Worm (Caenorhabditis elegans) whole organism, L4 larva: ENCODE data around the gene ZK1248.5.

Experiments used
- F49E8.2 ChIP-seq: sonication (generic microtip); optimal IDR thresholded peaks from 2 replicates; lab custom pipeline; 2016; ENCODE audit warnings: missing compliant biosample characterization, mild to moderate bottlenecking, missing genetic modification characterization, borderline replicate concordance
- R02D3.7 ChIP-seq: fragments of 150-350 bp; sonication (generic microtip); optimal IDR thresholded peaks from 3 replicates; lab custom pipeline; 2014; ENCODE audit warnings: missing biosample characterization, missing genetic modification characterization
- T26A8.4 ChIP-seq: fragments of 200-800 bp; sonication (Bioruptor generic); IDR thresholded peaks from 2 replicates; pipeline ENCODE4 v1.3.6; 2022; ENCODE audit warnings: missing genetic modification characterization, missing compliant biosample characterization
- Y105C5A.15 ChIP-seq: fragments of 200-800 bp; sonication (Bioruptor generic); IDR thresholded peaks from 2 replicates; pipeline ENCODE4 v1.3.6; 2022; ENCODE audit warnings: missing genetic modification characterization, missing compliant biosample characterization
- Y48G9A.11 ChIP-seq: fragments of 200-800 bp; sonication (Bioruptor generic); IDR thresholded peaks from 2 replicates; pipeline ENCODE4 v1.3.6; 2022; ENCODE audit warnings: missing genetic modification reagents, missing genetic modification characterization, missing compliant biosample characterization
- Y5F2A.4 ChIP-seq: fragments of 200-800 bp; sonication (Bioruptor generic); optimal IDR thresholded peaks from 2 replicates; lab custom pipeline; 2018; ENCODE audit warnings: mild to moderate bottlenecking, missing genetic modification characterization, missing compliant biosample characterization
- Y75B8A.6 ChIP-seq: fragments of 200-800 bp; sonication (Bioruptor generic); IDR thresholded peaks from 2 replicates; pipeline ENCODE4 v1.3.6; 2022; ENCODE audit warnings: missing genetic modification reagents, missing genetic modification characterization, missing compliant biosample characterization
- ZK546.5 ChIP-seq, 2 experiments: sonication (generic microtip); optimal IDR thresholded peaks; 2 replicates each; lab custom pipeline; 2017; ENCODE audit warnings: missing biosample characterization in 2 of 2, missing genetic modification characterization in 2 of 2
- aha-1 ChIP-seq: fragments of 150-350 bp; peaks from one replicate; lab custom pipeline; 2014; ENCODE audit warnings: missing biosample characterization, missing genetic modification characterization
- ama-1 ChIP-seq: fragments of 150-350 bp; optimal IDR thresholded peaks from 2 replicates; lab custom pipeline; 2014; ENCODE audit warnings: inconsistent platforms, mixed read lengths
- ceh-20 ChIP-seq: fragments of 200-800 bp; sonication (Bioruptor generic); IDR thresholded peaks from 2 replicates; pipeline ENCODE4 v1.3.6; 2022; ENCODE audit warnings: missing genetic modification reagents, missing genetic modification characterization, missing compliant biosample characterization
- ceh-44 ChIP-seq: fragments of 200-800 bp; sonication (Bioruptor generic); IDR thresholded peaks from 2 replicates; pipeline ENCODE4 v1.3.6; 2022; ENCODE audit warnings: missing genetic modification reagents, missing genetic modification characterization, missing compliant biosample characterization
- ceh-62 ChIP-seq: sonication (generic microtip); optimal IDR thresholded peaks from 2 replicates; lab custom pipeline; 2017; ENCODE audit warnings: missing biosample characterization, missing genetic modification characterization
- cey-2 ChIP-seq: sonication (generic microtip); optimal IDR thresholded peaks from 3 replicates; lab custom pipeline; 2017; ENCODE audit warnings: missing genetic modification characterization, mild to moderate bottlenecking, missing compliant biosample characterization, antibody characterized with exemption, borderline replicate concordance; ENCODE audit not compliant: insufficient read depth
- ctbp-1 ChIP-seq: fragments of 200-800 bp; sonication (Bioruptor generic); IDR thresholded peaks from 2 replicates; pipeline ENCODE4 v1.3.6; 2022; ENCODE audit warnings: missing genetic modification reagents, missing genetic modification characterization, missing compliant biosample characterization
- daf-12 ChIP-seq: fragments of 150-350 bp; optimal IDR thresholded peaks from 2 replicates; lab custom pipeline; 2014; ENCODE audit warnings: missing biosample characterization, missing genetic modification reagents, missing genetic modification characterization
- daf-16 ChIP-seq, 3 experiments: sonication (generic microtip); optimal IDR thresholded peaks; 2 replicates each; lab custom pipeline; 2016 to 2017; ENCODE audit warnings: missing genetic modification characterization in 3 of 3, missing genetic modification reagents in 3 of 3, mild to moderate bottlenecking in 2 of 3, missing compliant biosample characterization in 2 of 3, missing biosample characterization in 1 of 3, moderate library complexity in 1 of 3
- daf-19 ChIP-seq: fragments of 200-800 bp; sonication (Bioruptor generic); conservative IDR thresholded peaks from 2 replicates; pipeline ENCODE4 v1.3.6; 2022; ENCODE audit warnings: missing genetic modification characterization, missing compliant biosample characterization
- dmd-8 ChIP-seq: fragments of 200-800 bp; sonication (Bioruptor generic); IDR thresholded peaks from 2 replicates; pipeline ENCODE4 v1.3.6; 2022; ENCODE audit warnings: missing genetic modification characterization, missing compliant biosample characterization
- dmd-9 ChIP-seq: fragments of 200-800 bp; sonication (Bioruptor generic); IDR thresholded peaks from 2 replicates; pipeline ENCODE4 v1.3.6; 2022; ENCODE audit warnings: missing genetic modification reagents, missing genetic modification characterization, missing compliant biosample characterization
- duxl-1 ChIP-seq: sonication (generic microtip); optimal IDR thresholded peaks from 2 replicates; lab custom pipeline; 2016; ENCODE audit warnings: mild to moderate bottlenecking, missing genetic modification characterization, moderate library complexity, missing compliant biosample characterization; ENCODE audit not compliant: poor library complexity
- egl-43 ChIP-seq: fragments of 200-800 bp; sonication (Bioruptor generic); IDR thresholded peaks from 2 replicates; pipeline ENCODE4 v1.3.6; 2022; ENCODE audit warnings: missing genetic modification reagents, missing genetic modification characterization, missing compliant biosample characterization
- hif-1 ChIP-seq, 2 experiments: sonication (generic microtip); optimal IDR thresholded peaks; 2 replicates each; lab custom pipeline; 2016 to 2017; ENCODE audit warnings: missing compliant biosample characterization in 2 of 2, missing genetic modification characterization in 2 of 2, missing genetic modification reagents in 2 of 2, missing genotype in 2 of 2, mild to moderate bottlenecking in 1 of 2
- hlh-11 ChIP-seq: fragments of 200-800 bp; sonication (Bioruptor generic); optimal IDR thresholded peaks from 2 replicates; lab custom pipeline; 2018; ENCODE audit warnings: mild to moderate bottlenecking, missing genetic modification characterization, missing compliant biosample characterization
- hlh-30 ChIP-seq: sonication (generic microtip); optimal IDR thresholded peaks from 2 replicates; lab custom pipeline; 2017; ENCODE audit warnings: antibody characterized with exemption, mild to moderate bottlenecking, missing genetic modification characterization, missing compliant biosample characterization; ENCODE audit not compliant: insufficient read depth
- hmg-1.1 ChIP-seq: fragments of 200-800 bp; sonication (Bioruptor generic); IDR thresholded peaks from 2 replicates; pipeline ENCODE4 v1.3.6; 2022; ENCODE audit warnings: missing genetic modification reagents, missing genetic modification characterization, missing compliant biosample characterization
- jun-1 ChIP-seq: fragments of 150-350 bp; optimal IDR thresholded peaks from 2 replicates; lab custom pipeline; 2014; ENCODE audit warnings: missing biosample characterization, missing genetic modification reagents, missing genetic modification characterization
- lim-7 ChIP-seq: fragments of 200-800 bp; sonication (Bioruptor generic); IDR thresholded peaks from 2 replicates; pipeline ENCODE4 v1.3.6; 2022; ENCODE audit warnings: missing genetic modification characterization, missing compliant biosample characterization
- lin-1 ChIP-seq: fragments of 200-800 bp; sonication (Bioruptor generic); IDR thresholded peaks from 2 replicates; pipeline ENCODE4 v1.3.6; 2022; ENCODE audit warnings: missing genetic modification reagents, missing genetic modification characterization, missing compliant biosample characterization
- lin-29 ChIP-seq: fragments of 200-800 bp; sonication (Bioruptor generic); IDR thresholded peaks from 2 replicates; pipeline ENCODE4 v1.3.6; 2022; ENCODE audit warnings: missing genetic modification reagents, missing genetic modification characterization, missing compliant biosample characterization
- lsy-2 ChIP-seq, 2 experiments: fragments of 150-350 bp in 1 of 2; sonication (generic microtip) in 1 of 2; optimal IDR thresholded peaks; 2 replicates each; lab custom pipeline; 2014 to 2017; ENCODE audit warnings: missing biosample characterization in 2 of 2, missing genetic modification characterization in 2 of 2
- madf-5 ChIP-seq, 2 experiments: fragments of 200-800 bp; sonication (Bioruptor generic); IDR thresholded peaks; 2 replicates each; pipeline ENCODE4 v1.3.6; 2022; ENCODE audit warnings: missing compliant biosample characterization in 2 of 2, missing genetic modification characterization in 2 of 2
- madf-9 ChIP-seq: fragments of 200-800 bp; sonication (Bioruptor generic); conservative IDR thresholded peaks from 2 replicates; pipeline ENCODE4 v1.3.6; 2022; ENCODE audit warnings: missing genetic modification reagents, missing genetic modification characterization, missing compliant biosample characterization
- mxl-2 ChIP-seq: fragments of 200-800 bp; sonication (Bioruptor generic); conservative IDR thresholded peaks from 2 replicates; pipeline ENCODE4 v1.3.6; 2022; ENCODE audit warnings: missing genetic modification reagents, missing genetic modification characterization, missing compliant biosample characterization
- nhr-102 ChIP-seq: sonication (generic microtip); optimal IDR thresholded peaks from 2 replicates; lab custom pipeline; 2016; ENCODE audit warnings: mild to moderate bottlenecking, missing genetic modification characterization, moderate library complexity, missing compliant biosample characterization
- nhr-11 ChIP-seq: fragments of 150-350 bp; optimal IDR thresholded peaks from 2 replicates; lab custom pipeline; 2014; ENCODE audit warnings: missing biosample characterization, missing genetic modification characterization
- nhr-42 ChIP-seq: fragments of 200-800 bp; sonication (Bioruptor generic); IDR thresholded peaks from 2 replicates; pipeline ENCODE4 v1.3.6; 2022; ENCODE audit warnings: missing genetic modification characterization, missing compliant biosample characterization
- pha-4 ChIP-seq, 2 experiments: fragments of 150-350 bp in 1 of 2; fragments of 200-800 bp in 1 of 2; sonication (Bioruptor generic) in 1 of 2; IDR thresholded peaks in 1 of 2; optimal IDR thresholded peaks in 1 of 2; 2 replicates each; pipeline versions ENCODE4 v1.3.6 to Lab custom; 2014 to 2022; ENCODE audit warnings: missing genetic modification characterization in 2 of 2, missing genetic modification reagents in 2 of 2, missing biosample characterization in 1 of 2, missing compliant biosample characterization in 1 of 2
- php-3 ChIP-seq: fragments of 200-800 bp; sonication (Bioruptor generic); IDR thresholded peaks from 2 replicates; pipeline ENCODE4 v1.3.6; 2022; ENCODE audit warnings: missing genetic modification reagents, missing genetic modification characterization, missing compliant biosample characterization
- pqm-1 ChIP-seq: sonication (generic microtip); optimal IDR thresholded peaks from 2 replicates; lab custom pipeline; 2017; ENCODE audit warnings: missing biosample characterization, missing genetic modification characterization
- saeg-2 ChIP-seq: fragments of 200-800 bp; sonication (Bioruptor generic); IDR thresholded peaks from 2 replicates; pipeline ENCODE4 v1.3.6; 2022; ENCODE audit warnings: missing genetic modification reagents, missing genetic modification characterization, missing compliant biosample characterization
- sdz-12 ChIP-seq: fragments of 200-800 bp; sonication (Bioruptor generic); optimal IDR thresholded peaks from 2 replicates; lab custom pipeline; 2018; ENCODE audit warnings: mild to moderate bottlenecking, missing genetic modification characterization, missing compliant biosample characterization
- skn-1 ChIP-seq: fragments of 150-350 bp; optimal IDR thresholded peaks from 2 replicates; lab custom pipeline; 2014; ENCODE audit warnings: missing biosample characterization, missing genetic modification characterization
- snpc-4 ChIP-seq: fragments of 150-350 bp; optimal IDR thresholded peaks from 2 replicates; lab custom pipeline; 2014; ENCODE audit warnings: missing biosample characterization, missing genetic modification characterization
- spr-1 ChIP-seq: sonication (generic microtip); optimal IDR thresholded peaks from 2 replicates; lab custom pipeline; 2016; ENCODE audit warnings: mild to moderate bottlenecking, missing genetic modification characterization, missing compliant biosample characterization
- tag-97 ChIP-seq: fragments of 200-800 bp; sonication (Bioruptor generic); IDR thresholded peaks from 2 replicates; pipeline ENCODE4 v1.3.6; 2022; ENCODE audit warnings: missing genetic modification characterization, missing compliant biosample characterization
- unc-62 ChIP-seq, 3 experiments: fragments of 150-350 bp in 1 of 3; sonication (generic microtip); optimal IDR thresholded peaks in 2 of 3; peaks in 1 of 3; 1 replicate in 1 of 3; 2 replicates in 2 of 3; lab custom pipeline; 2014 to 2017; ENCODE audit warnings: missing biosample characterization in 3 of 3, missing genetic modification characterization in 3 of 3, missing genetic modification reagents in 3 of 3, missing genotype in 1 of 3
- zip-2 ChIP-seq: fragments of 150-350 bp; optimal IDR thresholded peaks from 2 replicates; lab custom pipeline; 2014; ENCODE audit warnings: missing biosample characterization, missing genetic modification characterization

The ZK1248.5 gene

ce11 chrII:5777372-5777771 lies 32.9 kb upstream of the ZK1248.5 start:
- TF ChIP-seq F49E8.2 (tag; lab: Kevin White, UChicago) (no peak), nhr-42 (GFP tag; lab: Robert Waterston, UW) (no peak), ceh-62 (tag; lab: Kevin White, UChicago) (no peak), dmd-8 (GFP tag; lab: Robert Waterston, UW) (no peak), R02D3.7 (no peak)

ce11 chrII:5779866-5780265 lies 30.4 kb upstream of the ZK1248.5 start:
- no peak for TF ChIP-seq daf-12
- no peak for TF ChIP-seq ctbp-1 (GFP tag; lab: Robert Waterston, UW)
- TF ChIP-seq saeg-2 (GFP tag; lab: Robert Waterston, UW), result no peak
- TF ChIP-seq ceh-62 (tag; lab: Kevin White, UChicago), result no peak
- no peak for TF ChIP-seq madf-5 (GFP tag; IDR thresholded peaks at IDR 0.05; lab: Robert Waterston, UW)
- TF ChIP-seq skn-1 (tag; lab: Kevin White, UChicago), result no peak
- TF ChIP-seq hlh-11 (tag; lab: Kevin White, UChicago), result peak; percentile 50
- no peak for TF ChIP-seq pha-4 (GFP tag; IDR thresholded peaks at IDR 0.05; lab: Robert Waterston, UW)
- TF ChIP-seq pha-4 (tag; optimal IDR thresholded peaks at IDR 0.05; lab: Kevin White, UChicago), result no peak
- no peak for TF ChIP-seq ceh-20 (GFP tag; lab: Robert Waterston, UW)
- TF ChIP-seq duxl-1 (tag; lab: Kevin White, UChicago), result no peak
- no peak for TF ChIP-seq hif-1 (tag; optimal IDR thresholded peaks at IDR 0.05; lab: Kevin White, UChicago)
- no peak for TF ChIP-seq Y75B8A.6 (GFP tag; lab: Robert Waterston, UW)
- TF ChIP-seq mxl-2 (GFP tag; lab: Robert Waterston, UW), result no peak
- peak; percentile 11 for TF ChIP-seq nhr-11 (tag; lab: Kevin White, UChicago)
- no peak for TF ChIP-seq Y48G9A.11
- TF ChIP-seq lin-1 (GFP tag; lab: Robert Waterston, UW), result no peak
- no peak for TF ChIP-seq daf-19 (GFP tag; lab: Robert Waterston, UW)
- no peak for TF ChIP-seq lim-7
- TF ChIP-seq lsy-2 (tag; optimal IDR thresholded peaks at IDR 0.05; lab: Kevin White, UChicago), result peak in 1 of 2 experiments; percentile 30
- TF ChIP-seq cey-2 (tag; lab: Kevin White, UChicago), result no peak
- no peak for TF ChIP-seq Y105C5A.15
- peak in 1 of 2 experiments; percentile 0 for TF ChIP-seq unc-62 (GFP tag; optimal IDR thresholded peaks at IDR 0.05 in 1 of 2; lab: Kevin White, UChicago)
- no peak for TF ChIP-seq unc-62 (tag; optimal IDR thresholded peaks at IDR 0.05; lab: Kevin White, UChicago)
- TF ChIP-seq hlh-30 (tag; lab: Kevin White, UChicago), result no peak
- TF ChIP-seq ZK546.5 (tag; optimal IDR thresholded peaks at IDR 0.05; lab: Kevin White, UChicago), result no peak
- no peak for TF ChIP-seq sdz-12 (GFP tag; lab: Kevin White, UChicago)
- peak; percentile 29 for TF ChIP-seq aha-1
- no peak for TF ChIP-seq lin-29 (GFP tag; lab: Robert Waterston, UW)
- no peak for TF ChIP-seq daf-16 (GFP tag; optimal IDR thresholded peaks at IDR 0.05; lab: Kevin White, UChicago)
- no peak for TF ChIP-seq daf-16 (tag; optimal IDR thresholded peaks at IDR 0.05; lab: Kevin White, UChicago)
- no peak for TF ChIP-seq dmd-9 (GFP tag; lab: Robert Waterston, UW)
- TF ChIP-seq ama-1 (lab: Kevin White, UChicago), result no peak
- TF ChIP-seq tag-97 (GFP tag; lab: Robert Waterston, UW), result no peak
- TF ChIP-seq zip-2 (tag; lab: Kevin White, UChicago), result no peak
- no peak for TF ChIP-seq php-3 (GFP tag; lab: Robert Waterston, UW)
- TF ChIP-seq Y5F2A.4 (GFP tag; lab: Kevin White, UChicago), result no peak
- no peak for TF ChIP-seq spr-1 (tag; lab: Kevin White, UChicago)
- TF ChIP-seq snpc-4, result no peak
- TF ChIP-seq R02D3.7, result no peak
- TF ChIP-seq nhr-102 (tag; lab: Kevin White, UChicago), result no peak
- no peak for TF ChIP-seq T26A8.4 (GFP tag; lab: Robert Waterston, UW)
- no peak for TF ChIP-seq pqm-1
- TF ChIP-seq egl-43 (GFP tag; lab: Robert Waterston, UW), result no peak
- no peak for TF ChIP-seq jun-1 (tag; lab: Kevin White, UChicago)
- TF ChIP-seq nhr-42 (GFP tag; lab: Robert Waterston, UW), result no peak
- TF ChIP-seq hmg-1.1 (GFP tag; lab: Robert Waterston, UW), result peak; percentile 47
- TF ChIP-seq ceh-44 (GFP tag; lab: Robert Waterston, UW), result no peak
- no peak for TF ChIP-seq madf-9 (GFP tag; lab: Robert Waterston, UW)
